Worm (Caenorhabditis elegans): Measurements from ENCODE around the gene srg-64.
A peak's percentile ranks its signal among the peaks of the same experiment; 100 is the strongest.
"Not testable (repeated sequence)": the region's sequence is repeated elsewhere in the genome, so short reads cannot be mapped to it uniquely, and the experiment has no call there.

ce11 chrX:15738432-15739003 lies 1.9 kb downstream of the srg-64 start:
- TF ChIP-seq T22C8.4 (GFP tag; IDR thresholded peaks at IDR 0.05) (peak; percentile 29; the same call in 1 of the 2 replicates), flt-1 (GFP tag; IDR thresholded peaks at IDR 0.05) (peak; percentile 23; the same call in 1 of the 2 replicates)
- TF ChIP-seq ztf-23 (GFP tag; IDR thresholded peaks at IDR 0.05); klf-2 (GFP tag; conservative IDR thresholded peaks at IDR 0.05); ztf-29 (GFP tag; IDR thresholded peaks at IDR 0.05); cog-1 (tag; optimal IDR thresholded peaks at IDR 0.05); tab-1 (GFP tag; IDR thresholded peaks at IDR 0.05); med-1 (GFP tag; optimal IDR thresholded peaks at IDR 0.05; ENCODE audit: insufficient read depth); ref-1 (GFP tag; conservative IDR thresholded peaks at IDR 0.05): not testable (repeated sequence)
